Worm (Caenorhabditis elegans) whole organism, early embryonic: ENCODE data around the gene gip-1.

Experiments used
- ama-1 ChIP-seq: fragments of 150-350 bp; optimal IDR thresholded peaks from 2 replicates; lab custom pipeline; 2014
- ets-7 ChIP-seq: sonication (generic microtip); optimal IDR thresholded peaks from 2 replicates; lab custom pipeline; 2016; ENCODE audit warnings: missing genotype, missing genetic modification characterization, missing compliant biosample characterization
- flt-1 ChIP-seq: fragments of 200-800 bp; sonication (Bioruptor generic); IDR thresholded peaks from 2 replicates; pipeline ENCODE4 v1.3.6; 2022; ENCODE audit warnings: missing genetic modification characterization, missing compliant biosample characterization
- hmbx-1 ChIP-seq: sonication (generic microtip); optimal IDR thresholded peaks from 2 replicates; lab custom pipeline; 2016; ENCODE audit warnings: mild to moderate bottlenecking, missing genetic modification characterization, missing compliant biosample characterization
- hmg-4 ChIP-seq: fragments of 200-800 bp; sonication (Bioruptor generic); optimal IDR thresholded peaks from 2 replicates; lab custom pipeline; 2018; ENCODE audit warnings: mild to moderate bottlenecking, missing genetic modification characterization, missing compliant biosample characterization
- pes-1 ChIP-seq: fragments of 200-800 bp; sonication (Bioruptor generic); IDR thresholded peaks from 2 replicates; pipeline ENCODE4 v1.3.6; 2022; ENCODE audit warnings: missing genetic modification reagents, missing genetic modification characterization, missing compliant biosample characterization
- scrt-1 ChIP-seq: fragments of 200-800 bp; sonication (Bioruptor generic); IDR thresholded peaks from 2 replicates; pipeline ENCODE4 v1.3.6; 2022; ENCODE audit warnings: missing genetic modification characterization, missing compliant biosample characterization
- tbx-11 ChIP-seq: fragments of 200-800 bp; sonication (Bioruptor generic); IDR thresholded peaks from 2 replicates; pipeline ENCODE4 v1.3.6; 2022; ENCODE audit warnings: missing genetic modification characterization, missing compliant biosample characterization
- tbx-37 ChIP-seq: fragments of 200-800 bp; sonication (Bioruptor generic); conservative IDR thresholded peaks from 2 replicates; pipeline ENCODE4 v1.3.6; 2022; ENCODE audit warnings: missing genetic modification reagents, missing genetic modification characterization, missing compliant biosample characterization
- tra-4 ChIP-seq: sonication (generic microtip); optimal IDR thresholded peaks from 2 replicates; lab custom pipeline; 2017; ENCODE audit warnings: missing genetic modification characterization, missing compliant biosample characterization

DNA sequence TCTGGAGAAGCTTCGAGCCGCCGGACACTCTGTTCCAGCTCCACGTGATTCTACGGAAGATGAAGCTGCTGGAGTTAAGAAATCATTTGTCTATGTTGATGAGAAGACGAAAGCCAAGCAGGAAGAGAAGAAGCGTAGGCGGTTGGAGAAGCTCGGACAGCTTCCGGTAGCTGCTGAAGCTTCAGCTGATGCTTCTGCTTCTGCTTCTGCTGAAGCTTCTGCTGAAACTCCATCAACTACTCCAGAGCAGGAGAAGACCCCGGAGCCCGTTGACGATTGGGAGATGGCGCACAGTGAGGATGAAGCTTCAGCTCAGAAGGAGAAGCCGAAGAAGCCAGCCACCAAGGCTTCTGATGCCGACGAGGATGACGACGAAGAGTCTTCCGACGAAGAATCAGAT is 31.0 kb upstream of the gip-1 start:
- no peak for TF ChIP-seq ama-1 (lab: Kevin White, UChicago)
- TF ChIP-seq tra-4 (tag; lab: Kevin White, UChicago) = no peak
- no peak for TF ChIP-seq hmbx-1 (tag; lab: Kevin White, UChicago)
- no peak for TF ChIP-seq scrt-1 (GFP tag; lab: Robert Waterston, UW)
- no peak for TF ChIP-seq tbx-37 (GFP tag; lab: Robert Waterston, UW)
- no peak for TF ChIP-seq flt-1 (GFP tag; lab: Robert Waterston, UW)
- no peak for TF ChIP-seq pes-1 (GFP tag; lab: Robert Waterston, UW)
- TF ChIP-seq tbx-11 (GFP tag; lab: Robert Waterston, UW) = no peak
- TF ChIP-seq ets-7 (tag; lab: Kevin White, UChicago) = no peak
- no peak for TF ChIP-seq hmg-4 (GFP tag; lab: Kevin White, UChicago)
